Fruit fly (Drosophila melanogaster): ENCODE measurements around the gene wgn.

The wgn gene

DNA sequence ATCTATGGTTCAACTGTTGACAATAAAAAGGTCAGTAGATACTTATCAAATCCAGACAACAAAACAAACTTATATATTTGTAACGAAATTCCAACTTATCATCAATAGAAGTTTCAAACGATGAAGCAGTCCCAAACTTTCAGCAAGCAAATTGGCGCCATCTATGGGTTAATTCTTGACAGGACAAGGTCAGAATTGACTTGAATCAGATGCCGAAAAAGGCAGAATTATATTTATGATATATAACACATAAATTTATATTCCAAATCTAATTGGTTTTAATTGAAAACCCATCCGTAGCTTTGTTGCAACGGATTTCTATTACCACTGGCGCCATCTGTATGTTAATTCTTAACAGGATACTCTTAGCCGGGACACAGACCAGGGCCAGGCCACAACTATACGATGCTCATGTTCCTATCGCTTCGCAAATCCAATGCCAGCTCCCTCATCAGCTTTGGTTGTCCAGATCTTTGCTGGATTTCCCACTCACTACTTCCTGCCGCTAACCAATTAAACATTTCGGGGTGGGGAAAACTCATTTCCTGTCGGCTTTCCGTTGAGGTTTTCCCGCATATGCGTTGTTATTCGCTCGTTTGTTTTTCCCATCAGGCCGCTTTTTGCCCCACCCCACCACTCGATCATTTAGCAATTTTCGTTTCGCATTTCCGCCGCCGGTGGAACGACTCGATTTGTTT is 12.9 kb downstream of the wgn start (continued):
- TF ChIP-seq HLH3B (GFP tag; IDR thresholded peaks at IDR 0.05): no peak
- TF ChIP-seq CG17361 (GFP tag; IDR thresholded peaks at IDR 0.05): peak; percentile 43; the same call in 2 of the 3 replicates
- peak; percentile 40 for TF ChIP-seq CG8478 (optimal IDR thresholded peaks at IDR 0.05)
- TF ChIP-seq Myb (GFP tag; optimal IDR thresholded peaks at IDR 0.05): no peak
- TF ChIP-seq yki (optimal IDR thresholded peaks at IDR 0.05): peak; percentile 4
- TF ChIP-seq Dip2 (GFP tag; IDR thresholded peaks at IDR 0.05): peak; percentile 92
- peak; percentile 21 for TF ChIP-seq Sry-δ (GFP tag; optimal IDR thresholded peaks at IDR 0.05)
- peak; percentile 25 for TF ChIP-seq BEAF-32 (GFP tag; optimal IDR thresholded peaks at IDR 0.05)

dm6 chrX:18618122-18618521 is 16.6 kb downstream of the wgn start:
- peak; percentile 30 for TF ChIP-seq CG13424 (tag; optimal IDR thresholded peaks at IDR 0.05)
- no peak for TF ChIP-seq CG13624 (GFP tag; optimal IDR thresholded peaks at IDR 0.05)
- TF ChIP-seq D19A (tag; optimal IDR thresholded peaks at IDR 0.05): peak; percentile 91
- TF ChIP-seq grau (tag; optimal IDR thresholded peaks at IDR 0.05): peak; percentile 11
- TF ChIP-seq ind (GFP tag; optimal IDR thresholded peaks at IDR 0.05): no peak
- peak; percentile 2 for TF ChIP-seq PHDP (tag; optimal IDR thresholded peaks at IDR 0.05)
- peak; percentile 8 for TF ChIP-seq Med (GFP tag)
- TF ChIP-seq sob (GFP tag; IDR thresholded peaks at IDR 0.05): no peak
- TF ChIP-seq CG6791 (GFP tag; IDR thresholded peaks at IDR 0.05; ENCODE audit: partially characterized antibody): no peak
- peak; percentile 4 for TF ChIP-seq lab (GFP tag; optimal IDR thresholded peaks at IDR 0.05)
- TF ChIP-seq row (GFP tag; IDR thresholded peaks at IDR 0.05): peak; percentile 38; the same call in 1 of the 3 replicates
- TF ChIP-seq Hr51 (GFP tag; optimal IDR thresholded peaks at IDR 0.05): peak in 1 of 2 experiments; percentile 15
- no peak for TF ChIP-seq HmgZ (tag; optimal IDR thresholded peaks at IDR 0.05)
- peak; percentile 17 for TF ChIP-seq CG7839 (tag; optimal IDR thresholded peaks at IDR 0.05)
- peak; percentile 2 for TF ChIP-seq CG2712 (tag; optimal IDR thresholded peaks at IDR 0.05)
- no peak for TF ChIP-seq CG15601 (tag; optimal IDR thresholded peaks at IDR 0.05)
- peak; percentile 19 for TF ChIP-seq dmrt99B (tag; optimal IDR thresholded peaks at IDR 0.05)
- 0 out of 2 replicates have a peak, but pooled peaks have one; percentile 10 for TF ChIP-seq CG31441 (GFP tag; IDR thresholded peaks at IDR 0.05)
- peak; percentile 31 for TF ChIP-seq CG2678 (tag; optimal IDR thresholded peaks at IDR 0.05)
- peak; percentile 44 for TF ChIP-seq CG11504 (tag; optimal IDR thresholded peaks at IDR 0.05)
- TF ChIP-seq Oli (tag; optimal IDR thresholded peaks at IDR 0.05): peak; percentile 2
- peak; percentile 43 for TF ChIP-seq gem (tag; optimal IDR thresholded peaks at IDR 0.05)
- peak; percentile 11 for TF ChIP-seq phol (tag; optimal IDR thresholded peaks at IDR 0.05)

DNA sequence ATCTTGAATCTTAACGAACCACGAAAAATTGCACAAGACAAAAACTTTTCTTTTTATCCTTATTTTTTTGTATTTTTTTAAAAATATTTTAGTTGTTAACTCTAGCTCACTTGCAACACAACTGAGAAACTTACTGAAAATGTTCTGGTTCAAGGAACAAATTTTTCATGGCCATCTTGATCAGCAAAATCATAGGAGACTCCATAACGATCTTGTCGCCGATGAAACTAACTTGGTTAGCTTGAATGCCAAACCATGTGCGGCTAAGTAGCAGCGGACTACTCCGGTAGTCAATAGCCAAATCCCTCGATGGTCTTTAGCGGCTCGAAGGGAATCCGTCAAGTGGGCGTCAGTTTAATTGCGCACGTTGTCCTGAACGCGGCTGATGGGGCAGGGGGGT is 17.2 kb downstream of the wgn start, which contains the start of gene CG15040:
TSS of gene CG15040 (minus strand) at position 101 of the 400 bp plus-strand sequence.
- peak; percentile 25 for TF ChIP-seq Ets65A (GFP tag)
- TF ChIP-seq CG11398 (GFP tag; optimal IDR thresholded peaks at IDR 0.05): no peak

DNA sequence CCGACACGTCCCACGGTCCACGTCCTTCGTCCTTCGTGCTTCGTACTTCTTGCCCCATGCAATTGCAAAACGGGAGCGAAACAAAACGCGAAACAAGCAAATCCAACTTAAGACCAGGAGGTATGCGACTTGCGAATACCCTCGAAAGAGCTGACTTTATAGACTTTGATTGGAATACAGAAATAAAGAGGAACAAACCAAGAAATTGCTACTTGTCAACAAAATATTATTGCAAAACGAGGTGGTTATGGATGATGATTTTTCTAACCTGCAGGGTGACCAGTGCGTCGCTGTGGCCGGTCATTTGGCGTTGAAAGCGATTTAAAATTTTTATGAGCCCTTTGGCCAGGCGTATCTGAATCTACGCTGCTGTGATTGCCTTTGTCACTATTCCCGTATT is 21.3 kb downstream of the wgn start:
- TF ChIP-seq zfh2 (GFP tag; optimal IDR thresholded peaks at IDR 0.05) (no peak), p53 (GFP tag; optimal IDR thresholded peaks at IDR 0.05) (no peak), pita (GFP tag; optimal IDR thresholded peaks at IDR 0.05) (no peak), unpg (GFP tag; optimal IDR thresholded peaks at IDR 0.05) (no peak), gfzf (GFP tag; optimal IDR thresholded peaks at IDR 0.05) (no peak), usp (GFP tag; optimal IDR thresholded peaks at IDR 0.05) (no peak), ATbp (GFP tag; optimal IDR thresholded peaks at IDR 0.05) (peak; percentile 14), CG13424 (tag; optimal IDR thresholded peaks at IDR 0.05) (peak; percentile 0), gsb-n (tag; optimal IDR thresholded peaks at IDR 0.05) (no peak), CG4707 (GFP tag; optimal IDR thresholded peaks at IDR 0.05) (no peak), CG8290 (GFP tag; optimal IDR thresholded peaks at IDR 0.05) (no peak), CG8290 (tag; optimal IDR thresholded peaks at IDR 0.05) (no peak), yki (optimal IDR thresholded peaks at IDR 0.05) (no peak), CG5180 (GFP tag; optimal IDR thresholded peaks at IDR 0.05) (no peak), row (GFP tag; IDR thresholded peaks at IDR 0.05) (peak; percentile 58), lab (GFP tag; optimal IDR thresholded peaks at IDR 0.05) (peak; percentile 29), CG4404 (GFP tag; IDR thresholded peaks at IDR 0.05) (no peak), Dfd (GFP tag; optimal IDR thresholded peaks at IDR 0.05) (no peak)
